Fruit fly (Drosophila melanogaster): Measurements from ENCODE around the gene Ddc.
A peak's percentile ranks its signal among the peaks of the same experiment; 100 is the strongest.

dm6 chr2L:19164933-19165813 lies 45.1 kb upstream of the Ddc start:
- TF ChIP-seq EcR (GFP tag; optimal IDR thresholded peaks at IDR 0.05): peak; percentile 79
- peak; percentile 96 for TF ChIP-seq Snoo (tag; optimal IDR thresholded peaks at IDR 0.05)
- TF ChIP-seq CG13204 (GFP tag; optimal IDR thresholded peaks at IDR 0.05): peak; percentile 67
- peak; percentile 98 for TF ChIP-seq CG32121 (GFP tag; IDR thresholded peaks at IDR 0.05)
- TF ChIP-seq Pif1A (GFP tag; optimal IDR thresholded peaks at IDR 0.05): peak; percentile 97
- TF ChIP-seq CG9948 (tag; optimal IDR thresholded peaks at IDR 0.05): peak; percentile 91
- peak; percentile 98 for TF ChIP-seq CG4496 (GFP tag; IDR thresholded peaks at IDR 0.05)
- peak; percentile 98 for TF ChIP-seq CG14655 (GFP tag; optimal IDR thresholded peaks at IDR 0.05)
- TF ChIP-seq CG34367 (tag; optimal IDR thresholded peaks at IDR 0.05): peak; percentile 84
- peak; percentile 96 for TF ChIP-seq CG12605 (GFP tag; IDR thresholded peaks at IDR 0.05)
- peak; percentile 85 for TF ChIP-seq D1 (tag; optimal IDR thresholded peaks at IDR 0.05)
- peak; percentile 86 for TF ChIP-seq Pif1B (GFP tag; optimal IDR thresholded peaks at IDR 0.05)
- peak; percentile 85 for TF ChIP-seq gl (tag; optimal IDR thresholded peaks at IDR 0.05)
- peak; percentile 92 for TF ChIP-seq CG17806 (tag; optimal IDR thresholded peaks at IDR 0.05)
